Fruit fly (Drosophila melanogaster) whole organism, embryonic: ENCODE results near the gene CG32267.
A peak's percentile ranks its signal among the peaks of the same experiment; 100 is the strongest.

Source experiments
- ATbp ChIP-seq: fragments of 200-800 bp; sonication (Bioruptor generic); optimal IDR thresholded peaks from 2 replicates; lab custom pipeline; 2017; ENCODE audit warnings: missing biosample characterization, mild to moderate bottlenecking, missing genetic modification characterization, missing genetic modification reagents
- Atf6 ChIP-seq: fragments of 200-800 bp; sonication (Bioruptor generic); IDR thresholded peaks from 2 replicates; pipeline ENCODE4 v1.3.6; 2022; ENCODE audit warnings: missing biosample characterization, missing genetic modification characterization
- Bdp1 ChIP-seq: fragments of 200-800 bp; sonication (Bioruptor generic); optimal IDR thresholded peaks from 3 replicates; lab custom pipeline; 2016; ENCODE audit warnings: missing biosample characterization, missing genetic modification characterization
- CG10147 ChIP-seq: fragments of 200-800 bp; sonication (Bioruptor generic); optimal IDR thresholded peaks from 2 replicates; lab custom pipeline; 2019; ENCODE audit warnings: missing biosample characterization, mild to moderate bottlenecking, missing genetic modification characterization, moderate library complexity
- CG10979 ChIP-seq: fragments of 200-800 bp; sonication (Bioruptor generic); optimal IDR thresholded peaks from 2 replicates; lab custom pipeline; 2018; ENCODE audit warnings: missing biosample characterization, mild to moderate bottlenecking, missing genetic modification characterization, moderate library complexity
- CG12744 ChIP-seq: fragments of 200-800 bp; sonication (Bioruptor generic); optimal IDR thresholded peaks from 2 replicates; lab custom pipeline; 2016; ENCODE audit warnings: missing biosample characterization, missing genetic modification characterization
- CG13624 ChIP-seq: fragments of 200-800 bp; sonication (Bioruptor generic); optimal IDR thresholded peaks from 2 replicates; lab custom pipeline; 2016; ENCODE audit warnings: missing biosample characterization, missing genetic modification characterization
- CG15269 ChIP-seq: fragments of 200-800 bp; sonication (Bioruptor generic); optimal IDR thresholded peaks from 2 replicates; lab custom pipeline; 2018; ENCODE audit warnings: missing biosample characterization, mild to moderate bottlenecking, missing genetic modification characterization, moderate library complexity
- CG15601 ChIP-seq: fragments of 200-800 bp; sonication (Bioruptor generic); optimal IDR thresholded peaks from 3 replicates; lab custom pipeline; 2019; ENCODE audit warnings: missing biosample characterization, mild to moderate bottlenecking, missing genetic modification characterization, moderate library complexity
- CG16863 ChIP-seq: fragments of 200-800 bp; sonication (Bioruptor generic); optimal IDR thresholded peaks from 3 replicates; lab custom pipeline; 2016; ENCODE audit warnings: missing biosample characterization, missing genetic modification characterization
- CG17568 ChIP-seq: fragments of 200-800 bp; sonication (Bioruptor generic); optimal IDR thresholded peaks from 2 replicates; lab custom pipeline; 2018; ENCODE audit warnings: missing biosample characterization, mild to moderate bottlenecking, missing genetic modification characterization, moderate library complexity
- CG1832 ChIP-seq: fragments of 200-800 bp; sonication (Bioruptor generic); optimal IDR thresholded peaks from 2 replicates; lab custom pipeline; 2017; ENCODE audit warnings: missing biosample characterization, mild to moderate bottlenecking, missing genetic modification characterization, inconsistent platforms
- CG18619 ChIP-seq: fragments of 200-800 bp; sonication (Bioruptor generic); optimal IDR thresholded peaks from 3 replicates; lab custom pipeline; 2017; ENCODE audit warnings: missing biosample characterization, mild to moderate bottlenecking, missing genetic modification characterization
- CG2199 ChIP-seq: fragments of 200-800 bp; sonication (Bioruptor generic); IDR thresholded peaks from 3 replicates; pipeline ENCODE4 v1.3.6; 2022; ENCODE audit warnings: missing biosample characterization, missing genetic modification characterization
- CG2712 ChIP-seq: fragments of 200-800 bp; optimal IDR thresholded peaks from 3 replicates; lab custom pipeline; 2019; ENCODE audit warnings: missing biosample characterization, mild to moderate bottlenecking, missing genetic modification characterization, moderate library complexity
- CG31441 ChIP-seq: fragments of 200-800 bp; sonication (Bioruptor generic); IDR thresholded peaks from 2 replicates; pipeline ENCODE4 v1.3.6; 2022; ENCODE audit warnings: missing biosample characterization, missing genetic modification characterization
- CG3847 ChIP-seq: fragments of 200-800 bp; sonication (Bioruptor generic); IDR thresholded peaks from 2 replicates; pipeline ENCODE4 v1.3.6; 2022; ENCODE audit warnings: missing biosample characterization, missing genetic modification characterization
- CG4328 ChIP-seq: fragments of 200-800 bp; sonication (Bioruptor generic); optimal IDR thresholded peaks from 3 replicates; lab custom pipeline; 2017; ENCODE audit warnings: missing biosample characterization, missing genetic modification reagents, missing genetic modification characterization
- CG4404 ChIP-seq: fragments of 200-800 bp; sonication (Bioruptor generic); IDR thresholded peaks from 2 replicates; pipeline ENCODE4 v1.3.6; 2022; ENCODE audit warnings: missing biosample characterization, missing genetic modification characterization
- CG6272 ChIP-seq: fragments of 200-800 bp; sonication (Bioruptor generic); IDR thresholded peaks from 2 replicates; pipeline ENCODE4 v1.3.6; 2022; ENCODE audit warnings: missing biosample characterization, missing genetic modification characterization
- CG9437 ChIP-seq: fragments of 200-800 bp; sonication (Bioruptor generic); optimal IDR thresholded peaks from 2 replicates; lab custom pipeline; 2018; ENCODE audit warnings: missing biosample characterization, mild to moderate bottlenecking, missing genetic modification characterization
- CG9727 ChIP-seq: fragments of 200-800 bp; sonication (Bioruptor generic); optimal IDR thresholded peaks from 3 replicates; lab custom pipeline; 2017; ENCODE audit warnings: missing biosample characterization, mild to moderate bottlenecking, missing genetic modification characterization
- Chrac-16 ChIP-seq: fragments of 200-800 bp; sonication (Bioruptor generic); optimal IDR thresholded peaks from 3 replicates; lab custom pipeline; 2016; ENCODE audit warnings: missing biosample characterization, missing genetic modification characterization
- Dek ChIP-seq: fragments of 200-800 bp; sonication (Bioruptor generic); optimal IDR thresholded peaks from 3 replicates; lab custom pipeline; 2019; ENCODE audit warnings: missing biosample characterization, mild to moderate bottlenecking, missing genetic modification characterization, moderate library complexity
- Ets65A ChIP-seq: fragments of 200-800 bp; sonication (Bioruptor generic); peaks from one replicate; lab custom pipeline; 2016; ENCODE audit warnings: missing biosample characterization, missing genetic modification characterization
- Hey ChIP-seq: fragments of 200-800 bp; sonication (Bioruptor generic); optimal IDR thresholded peaks from 3 replicates; lab custom pipeline; 2018; ENCODE audit warnings: missing biosample characterization, mild to moderate bottlenecking, missing genetic modification characterization
- Hr3 ChIP-seq: fragments of 200-800 bp; sonication (Bioruptor generic); optimal IDR thresholded peaks from 3 replicates; lab custom pipeline; 2016; ENCODE audit warnings: missing biosample characterization, missing genetic modification characterization
- NfI ChIP-seq: fragments of 200-800 bp; sonication (Bioruptor generic); optimal IDR thresholded peaks from 3 replicates; lab custom pipeline; 2018; ENCODE audit warnings: missing biosample characterization, mild to moderate bottlenecking, missing genetic modification characterization, moderate library complexity
- Pdp1 ChIP-seq, 2 experiments: fragments of 200-800 bp; sonication (Bioruptor generic); optimal IDR thresholded peaks; 3 replicates each; lab custom pipeline; 2016; ENCODE audit warnings: missing biosample characterization in 2 of 2, missing genetic modification characterization in 2 of 2, mild to moderate bottlenecking in 1 of 2, moderate library complexity in 1 of 2
- Sin3A ChIP-seq: fragments of >200 bp; optimal IDR thresholded peaks from 2 replicates; lab custom pipeline; 2018
- Trl ChIP-seq, 3 experiments: fragments of >200 bp in 2 of 3; fragments of 200-800 bp in 1 of 3; sonication (Bioruptor generic) in 1 of 3; optimal IDR thresholded peaks; 2 replicates in 1 of 3; 3 replicates in 2 of 3; lab custom pipeline; 2016 to 2017; ENCODE audit warnings: missing biosample characterization in 1 of 3, missing genetic modification characterization in 1 of 3
- Xbp1 ChIP-seq: fragments of 200-800 bp; sonication (Bioruptor generic); optimal IDR thresholded peaks from 3 replicates; lab custom pipeline; 2016; ENCODE audit warnings: missing biosample characterization, mild to moderate bottlenecking, missing genetic modification characterization
- bsh ChIP-seq, 2 experiments: fragments of 200-800 bp; sonication (Bioruptor generic); optimal IDR thresholded peaks; 2 replicates each; lab custom pipeline; 2017 to 2018; ENCODE audit warnings: mild to moderate bottlenecking in 2 of 2, missing biosample characterization in 2 of 2, missing genetic modification characterization in 2 of 2, moderate library complexity in 1 of 2
- dmrt99B ChIP-seq: fragments of 200-800 bp; sonication (Bioruptor generic); optimal IDR thresholded peaks from 2 replicates; lab custom pipeline; 2018; ENCODE audit warnings: missing biosample characterization, mild to moderate bottlenecking, missing genetic modification characterization, moderate library complexity
- dpn ChIP-seq, 2 experiments: fragments of 200-800 bp; sonication (Bioruptor generic); optimal IDR thresholded peaks; 3 replicates each; lab custom pipeline; 2016; ENCODE audit warnings: missing biosample characterization in 2 of 2, missing genetic modification characterization in 2 of 2
- gro ChIP-seq: fragments of 200-800 bp; sonication (Bioruptor generic); optimal IDR thresholded peaks from 2 replicates; lab custom pipeline; 2016; ENCODE audit warnings: missing biosample characterization, missing genetic modification characterization
- lilli ChIP-seq: fragments of 200-800 bp; sonication (Bioruptor generic); optimal IDR thresholded peaks from 3 replicates; lab custom pipeline; 2016; ENCODE audit warnings: missing biosample characterization, missing genetic modification characterization
- mam ChIP-seq: fragments of 200-800 bp; sonication (Bioruptor generic); optimal IDR thresholded peaks from 3 replicates; lab custom pipeline; 2016; ENCODE audit warnings: missing biosample characterization, missing genetic modification characterization
- nmo ChIP-seq: fragments of 200-800 bp; sonication (Bioruptor generic); optimal IDR thresholded peaks from 2 replicates; lab custom pipeline; 2018; ENCODE audit warnings: missing biosample characterization, mild to moderate bottlenecking, missing genetic modification characterization, moderate library complexity
- pho ChIP-seq: fragments of 200-800 bp; sonication (Bioruptor generic); optimal IDR thresholded peaks from 2 replicates; lab custom pipeline; 2016; ENCODE audit warnings: missing biosample characterization, missing genetic modification characterization
- prd ChIP-seq, 3 experiments: fragments of >200 bp in 2 of 3; fragments of 200-800 bp in 1 of 3; sonication (Bioruptor generic) in 1 of 3; optimal IDR thresholded peaks in 2 of 3; IDR thresholded peaks in 1 of 3; 2 replicates in 2 of 3; 3 replicates in 1 of 3; pipeline versions ENCODE4 v1.3.6 to Lab custom; 2017 to 2022; ENCODE audit warnings: missing biosample characterization in 1 of 3, missing genetic modification characterization in 1 of 3
- schlank ChIP-seq: fragments of 200-800 bp; sonication (Bioruptor generic); optimal IDR thresholded peaks from 2 replicates; lab custom pipeline; 2018; ENCODE audit warnings: missing biosample characterization, mild to moderate bottlenecking, missing genetic modification characterization
- tio ChIP-seq: fragments of 200-800 bp; sonication (Bioruptor generic); optimal IDR thresholded peaks from 2 replicates; lab custom pipeline; 2017; ENCODE audit warnings: missing biosample characterization, missing genetic modification characterization, inconsistent platforms
- vnd ChIP-seq: fragments of 200-800 bp; sonication (Bioruptor generic); IDR thresholded peaks from 3 replicates; pipeline ENCODE4 v1.3.6; 2022; ENCODE audit warnings: missing biosample characterization, missing genetic modification characterization; ENCODE audit not compliant: partially characterized antibody

The CG32267 gene

DNA sequence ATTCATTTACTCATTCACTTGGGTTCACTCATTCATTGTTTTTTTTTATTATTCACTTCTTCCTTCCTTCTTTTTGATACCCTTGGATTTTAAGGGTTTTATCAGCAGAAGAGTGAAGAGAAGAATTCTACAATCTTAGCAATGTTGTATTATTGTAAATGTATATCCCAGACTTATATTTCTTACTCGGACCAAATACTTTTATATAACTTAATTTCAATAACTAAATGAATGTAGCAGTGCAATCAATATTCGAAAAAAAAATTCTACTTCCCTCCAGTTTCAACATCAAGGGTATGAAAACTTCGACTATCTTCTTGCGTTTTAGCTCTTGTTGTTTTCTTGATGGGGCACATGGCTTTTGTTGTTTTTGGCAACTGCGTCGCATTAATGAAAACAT lies 21.5 kb downstream of the CG32267 start (continued):
- TF ChIP-seq CG15269 (tag; lab: Kevin White, UChicago) (peak; percentile 65), prd (optimal IDR thresholded peaks at IDR 0.05; lab: Kevin White, UChicago) (no peak), prd (GFP tag; IDR thresholded peaks at IDR 0.05; lab: Robert Waterston, UW) (no peak), Xbp1 (GFP tag; lab: Kevin White, UChicago) (peak; percentile 39), mam (peak; percentile 42), Hr3 (peak; percentile 34), NfI (GFP tag; lab: Kevin White, UChicago) (peak; percentile 24), schlank (tag; lab: Kevin White, UChicago) (no peak), lilli (GFP tag; lab: Kevin White, UChicago) (peak; percentile 46), CG10979 (peak; percentile 6), CG13624 (GFP tag; lab: Kevin White, UChicago) (peak; percentile 35), pho (peak; percentile 42), CG12744 (peak; percentile 20), CG18619 (peak; percentile 25), CG17568 (GFP tag; lab: Kevin White, UChicago) (peak; percentile 37), CG4328 (GFP tag; lab: Kevin White, UChicago) (no peak), CG6272 (GFP tag; lab: Robert Waterston, UW) (no peak), bsh (GFP tag; optimal IDR thresholded peaks at IDR 0.05; lab: Kevin White, UChicago) (peak in 1 of 2 experiments; percentile 54), Atf6 (GFP tag; lab: Robert Waterston, UW) (peak; percentile 47; the same call in 1 of the 2 replicates), Chrac-16 (peak; percentile 42), Hey (tag; lab: Kevin White, UChicago) (no peak), CG9437 (GFP tag; lab: Kevin White, UChicago) (peak; percentile 25), Dek (peak; percentile 8), CG4404 (no peak), tio (GFP tag; lab: Kevin White, UChicago) (peak; percentile 32), nmo (GFP tag; lab: Kevin White, UChicago) (peak; percentile 42), CG1832 (no peak), CG2712 (peak; percentile 42), vnd (GFP tag; lab: Robert Waterston, UW) (no peak), CG15601 (tag; lab: Kevin White, UChicago) (peak; percentile 15), Bdp1 (peak; percentile 12), Pdp1 (GFP tag; optimal IDR thresholded peaks at IDR 0.05; lab: Kevin White, UChicago) (peak in 1 of 2 experiments; percentile 48), Trl (optimal IDR thresholded peaks at IDR 0.05; lab: Kevin White, UChicago) (no peak), Trl (GFP tag; optimal IDR thresholded peaks at IDR 0.05; lab: Kevin White, UChicago) (no peak), Sin3A (lab: Kevin White, UChicago) (no peak), CG3847 (GFP tag; lab: Robert Waterston, UW) (peak; percentile 27; the same call in 1 of the 2 replicates), gro (GFP tag; lab: Kevin White, UChicago) (peak; percentile 8), CG10147 (peak; percentile 14), CG16863 (GFP tag; lab: Kevin White, UChicago) (peak; percentile 21), CG31441 (GFP tag; lab: Robert Waterston, UW) (0 out of 2 replicates have a peak, but pooled peaks have one; percentile 16), CG9727 (GFP tag; lab: Kevin White, UChicago) (peak; percentile 34), CG2199 (no peak), ATbp (peak; percentile 19), Ets65A (peak; percentile 58), dpn (GFP tag; optimal IDR thresholded peaks at IDR 0.05; lab: Kevin White, UChicago) (peak; percentile 23 to 42), dmrt99B (tag; lab: Kevin White, UChicago) (peak; percentile 29)
